Worm (Caenorhabditis elegans) whole organism, L3 larva: ENCODE data around the gene fbxc-36.

Source experiments
- elt-3 ChIP-seq, 3 experiments: fragments of 150-350 bp in 1 of 3; sonication (generic microtip) in 2 of 3; optimal IDR thresholded peaks; 2 replicates in 2 of 3; 4 replicates in 1 of 3; lab custom pipeline; 2014 to 2017; ENCODE audit warnings: missing biosample characterization in 3 of 3, missing genetic modification characterization in 3 of 3
- nhr-43 ChIP-seq: sonication (generic microtip); optimal IDR thresholded peaks from 2 replicates; lab custom pipeline; 2016; ENCODE audit warnings: mild to moderate bottlenecking, missing genetic modification characterization, missing compliant biosample characterization; ENCODE audit not compliant: poor library complexity, severe bottlenecking
- pha-4 ChIP-seq: fragments of 150-350 bp; optimal IDR thresholded peaks from 2 replicates; lab custom pipeline; 2014; ENCODE audit warnings: missing biosample characterization, missing genetic modification reagents, missing genetic modification characterization

DNA sequence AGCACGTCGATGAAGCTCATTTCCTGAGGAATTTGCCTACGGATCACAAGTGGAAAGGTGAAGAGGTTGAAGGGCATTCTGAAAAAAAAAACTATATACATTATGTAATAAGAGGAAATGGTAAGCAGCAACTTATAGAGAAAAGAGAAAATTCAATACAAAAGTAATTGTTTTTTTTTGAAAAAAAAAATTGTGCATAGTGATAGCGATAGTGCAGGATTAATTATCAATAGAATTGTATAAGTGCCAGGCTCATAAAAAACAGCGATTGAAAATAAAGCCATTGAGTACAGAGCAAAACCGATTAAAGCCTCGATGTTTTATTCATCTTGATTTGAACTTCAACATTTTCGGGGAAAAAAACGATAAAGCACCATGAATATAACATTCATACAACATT lies 32.1 kb downstream of the fbxc-36 start, which contains the start of gene C32B5.15:
- no peak for TF ChIP-seq pha-4 (tag; lab: Kevin White, UChicago)
- TF ChIP-seq nhr-43 (tag; lab: Kevin White, UChicago): no peak
- TF ChIP-seq elt-3 (tag; optimal IDR thresholded peaks at IDR 0.05; lab: Kevin White, UChicago): no peak
